Fruit fly (Drosophila melanogaster): ENCODE results near the gene X11L.
A peak's percentile ranks its signal among the peaks of the same experiment; 100 is the strongest.

The X11L gene

dm6 chrX:17570912-17571609, 28.3 kb upstream of the X11L start:
- peak; percentile 10 for TF ChIP-seq CG17806 (tag; optimal IDR thresholded peaks at IDR 0.05)
- TF ChIP-seq CG34367 (tag; optimal IDR thresholded peaks at IDR 0.05), result peak; percentile 25
- TF ChIP-seq CG12605 (GFP tag; IDR thresholded peaks at IDR 0.05), result no peak
- peak; percentile 35 for TF ChIP-seq gl (tag; optimal IDR thresholded peaks at IDR 0.05)
- no peak for TF ChIP-seq rn (GFP tag; IDR thresholded peaks at IDR 0.05)
- TF ChIP-seq CG15710 (tag; optimal IDR thresholded peaks at IDR 0.05), result peak; percentile 42
- TF ChIP-seq D1 (tag; optimal IDR thresholded peaks at IDR 0.05), result no peak
- 0 out of 2 replicates have a peak, but pooled peaks have one; percentile 10 for TF ChIP-seq Ets98B (GFP tag; IDR thresholded peaks at IDR 0.05)
- TF ChIP-seq CG9948 (tag; optimal IDR thresholded peaks at IDR 0.05), result peak; percentile 48
- no peak for TF ChIP-seq fd96Ca (GFP tag; IDR thresholded peaks at IDR 0.05)
- peak; percentile 0 for TF ChIP-seq CG13204 (GFP tag; optimal IDR thresholded peaks at IDR 0.05)
- no peak for TF ChIP-seq CG4496 (GFP tag; IDR thresholded peaks at IDR 0.05)
- TF ChIP-seq CG8301 (tag; optimal IDR thresholded peaks at IDR 0.05), result peak; percentile 40
- TF ChIP-seq CG32121 (GFP tag; IDR thresholded peaks at IDR 0.05), result no peak
- peak; percentile 39 for TF ChIP-seq CG8159 (tag; optimal IDR thresholded peaks at IDR 0.05)
- no peak for TF ChIP-seq CG10348 (GFP tag; IDR thresholded peaks at IDR 0.05)
- TF ChIP-seq CG14655 (GFP tag; optimal IDR thresholded peaks at IDR 0.05), result peak; percentile 65
- TF ChIP-seq Pif1A (GFP tag; optimal IDR thresholded peaks at IDR 0.05), result peak; percentile 55
- TF ChIP-seq EcR (GFP tag; optimal IDR thresholded peaks at IDR 0.05), result no peak
- peak; percentile 63 for TF ChIP-seq Snoo (tag; optimal IDR thresholded peaks at IDR 0.05)
- peak; percentile 59 for TF ChIP-seq Pif1B (GFP tag; optimal IDR thresholded peaks at IDR 0.05)

DNA sequence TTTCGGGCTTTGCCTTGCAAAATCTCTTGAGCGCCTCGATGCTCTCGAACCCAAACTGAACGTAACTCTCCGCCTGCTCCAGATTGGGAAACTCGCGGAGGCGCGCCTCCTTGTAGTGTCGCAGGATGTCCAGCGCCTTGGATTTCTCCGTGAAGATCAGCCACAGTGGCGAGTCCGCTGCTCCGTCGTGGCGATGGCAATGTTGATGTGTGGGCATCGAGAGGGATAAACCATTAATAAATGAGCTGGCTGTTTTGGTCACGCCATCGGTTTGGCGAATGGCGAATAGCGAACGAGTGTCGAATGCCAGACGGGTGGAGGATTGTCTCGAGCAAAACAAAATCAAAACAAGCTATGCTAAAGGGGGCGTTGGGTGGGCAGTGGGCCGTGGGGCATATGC, 23.6 kb upstream of the X11L start:
- TF ChIP-seq CG4496 (GFP tag; IDR thresholded peaks at IDR 0.05) (0 out of 3 replicates have a peak, but pooled peaks have one; percentile 26), CG34367 (tag; optimal IDR thresholded peaks at IDR 0.05) (no peak)

- no peak for TF ChIP-seq Ets98B (GFP tag; IDR thresholded peaks at IDR 0.05)
These were observed 22.8 kb upstream of the X11L start for dm6 chrX:17576606-17577005.

- TF ChIP-seq EcR (GFP tag; optimal IDR thresholded peaks at IDR 0.05) (peak; percentile 86), CG12605 (GFP tag; IDR thresholded peaks at IDR 0.05) (no peak), CG10348 (GFP tag; IDR thresholded peaks at IDR 0.05) (no peak), CG8301 (tag; optimal IDR thresholded peaks at IDR 0.05) (no peak), CG15710 (tag; optimal IDR thresholded peaks at IDR 0.05) (no peak), CG14655 (GFP tag; optimal IDR thresholded peaks at IDR 0.05) (peak; percentile 8), CG8159 (tag; optimal IDR thresholded peaks at IDR 0.05) (peak; percentile 4)
These were observed 22.1 kb upstream of the X11L start for dm6 chrX:17577356-17577755.

DNA sequence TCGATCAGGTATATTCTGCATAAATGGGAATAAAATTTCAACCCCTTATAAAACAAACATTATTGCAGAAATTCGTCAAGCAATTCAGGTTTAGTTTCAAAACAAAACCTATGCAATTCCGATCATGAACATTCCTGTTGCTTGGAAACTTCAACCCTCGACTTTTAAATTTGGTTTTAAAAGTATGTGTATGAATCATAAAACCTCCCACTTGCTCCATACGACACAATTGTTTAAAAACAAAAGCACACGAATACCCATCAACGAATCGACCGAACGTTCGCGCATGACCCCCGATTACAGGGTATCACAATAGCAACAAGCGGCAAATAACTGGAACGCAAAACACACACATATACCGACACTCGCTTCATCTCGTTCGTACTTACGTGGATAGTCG, 21.3 kb upstream of the X11L start:
- TF ChIP-seq Snoo (tag; optimal IDR thresholded peaks at IDR 0.05) (peak; percentile 18), EcR (GFP tag; optimal IDR thresholded peaks at IDR 0.05) (no peak), CG8301 (tag; optimal IDR thresholded peaks at IDR 0.05) (peak; percentile 47), Pif1B (GFP tag; optimal IDR thresholded peaks at IDR 0.05) (peak; percentile 49), CG10348 (GFP tag; IDR thresholded peaks at IDR 0.05) (no peak), CG15710 (tag; optimal IDR thresholded peaks at IDR 0.05) (peak; percentile 38), CG17806 (tag; optimal IDR thresholded peaks at IDR 0.05) (peak; percentile 6), CG8159 (tag; optimal IDR thresholded peaks at IDR 0.05) (peak; percentile 40), CG32121 (GFP tag; IDR thresholded peaks at IDR 0.05) (peak; percentile 59), CG12605 (GFP tag; IDR thresholded peaks at IDR 0.05) (peak; percentile 31), CG9948 (tag; optimal IDR thresholded peaks at IDR 0.05) (peak; percentile 37), Ets98B (GFP tag; IDR thresholded peaks at IDR 0.05) (peak; percentile 65), CG13204 (GFP tag; optimal IDR thresholded peaks at IDR 0.05) (no peak), gl (tag; optimal IDR thresholded peaks at IDR 0.05) (no peak), D1 (tag; optimal IDR thresholded peaks at IDR 0.05) (peak; percentile 3), rn (GFP tag; IDR thresholded peaks at IDR 0.05) (0 out of 2 replicates have a peak, but pooled peaks have one; percentile 30), CG14655 (GFP tag; optimal IDR thresholded peaks at IDR 0.05) (peak; percentile 61), Pif1A (GFP tag; optimal IDR thresholded peaks at IDR 0.05) (peak; percentile 37), CG34367 (tag; optimal IDR thresholded peaks at IDR 0.05) (no peak), CG4496 (GFP tag; IDR thresholded peaks at IDR 0.05) (peak; percentile 28; the same call in 1 of the 3 replicates), fd96Ca (GFP tag; IDR thresholded peaks at IDR 0.05) (peak; percentile 61; the same call in 2 of the 3 replicates)

DNA sequence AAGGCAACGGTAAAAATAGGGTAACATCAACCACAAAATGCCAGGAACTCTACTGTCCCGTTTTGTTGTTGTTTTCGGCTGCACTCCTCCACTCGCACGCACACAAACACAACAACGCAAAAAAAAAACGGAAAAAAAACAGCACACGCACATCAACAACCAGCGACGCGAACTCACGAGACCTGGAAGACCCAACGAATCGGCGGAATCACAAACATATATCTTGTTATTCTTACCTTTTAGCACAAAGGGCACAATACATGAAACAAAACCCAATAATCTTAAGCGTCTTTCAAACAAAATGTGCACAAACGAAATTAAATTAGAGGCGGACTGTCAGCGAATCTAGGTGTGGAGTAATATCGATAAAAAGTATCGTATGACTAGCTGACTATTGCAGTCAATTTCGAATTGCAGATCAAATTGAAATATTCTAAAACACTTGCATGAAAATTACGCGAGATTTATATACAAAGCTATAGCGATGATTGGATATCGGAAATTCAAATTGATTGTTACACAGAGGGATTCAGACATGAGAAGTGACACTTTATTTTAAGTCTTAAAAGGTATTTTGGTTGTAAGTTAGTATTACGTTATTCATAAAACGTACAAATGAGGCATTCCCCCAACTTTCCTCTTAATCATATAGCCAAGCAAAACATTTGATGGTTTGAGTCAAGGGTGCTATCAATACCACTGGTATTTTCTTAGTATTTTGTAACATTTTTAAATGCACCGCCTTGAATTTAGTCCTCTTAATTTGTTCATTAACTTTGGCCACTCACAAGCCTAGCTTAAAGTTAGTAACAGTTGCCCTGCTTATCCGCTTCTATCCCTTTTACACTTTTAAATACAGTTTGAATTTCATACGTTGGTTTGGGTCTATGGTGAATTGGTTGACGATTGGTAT, 20.3 kb upstream of the X11L start, which contains the start of gene Ankle2:
Gene Ankle2, minus strand, starts transcription at position 361 of the 913 bp plus-strand sequence.
- TF ChIP-seq CG32121 (GFP tag; IDR thresholded peaks at IDR 0.05) (0 out of 2 replicates have a peak, but pooled peaks have one; percentile 20), CG13204 (GFP tag; optimal IDR thresholded peaks at IDR 0.05) (no peak), Pif1A (GFP tag; optimal IDR thresholded peaks at IDR 0.05) (no peak)
